Fruit fly (Drosophila melanogaster): ENCODE data around the gene CG33635.

Gene CG33635

dm6 chr2L:128977-129941 lies 29.2 kb downstream of the CG33635 start:
- TF ChIP-seq CG12605 (GFP tag; IDR thresholded peaks at IDR 0.05) (peak; percentile 80), gl (tag; optimal IDR thresholded peaks at IDR 0.05) (peak; percentile 63), CG32121 (GFP tag; IDR thresholded peaks at IDR 0.05) (peak; percentile 69), Ets98B (GFP tag; IDR thresholded peaks at IDR 0.05) (peak; percentile 57; the same call in 1 of the 2 replicates), CG10348 (GFP tag; IDR thresholded peaks at IDR 0.05) (no peak), CG4496 (GFP tag; IDR thresholded peaks at IDR 0.05) (peak; percentile 73), Snoo (tag; optimal IDR thresholded peaks at IDR 0.05) (peak; percentile 39), EcR (GFP tag; optimal IDR thresholded peaks at IDR 0.05) (peak; percentile 68), Pif1B (GFP tag; optimal IDR thresholded peaks at IDR 0.05) (peak; percentile 70), fd96Ca (GFP tag; IDR thresholded peaks at IDR 0.05) (peak; percentile 61; the same call in 1 of the 3 replicates), D1 (tag; optimal IDR thresholded peaks at IDR 0.05) (no peak), CG9948 (tag; optimal IDR thresholded peaks at IDR 0.05) (no peak), CG8159 (tag; optimal IDR thresholded peaks at IDR 0.05) (peak; percentile 12), Pif1A (GFP tag; optimal IDR thresholded peaks at IDR 0.05) (peak; percentile 54), CG13204 (GFP tag; optimal IDR thresholded peaks at IDR 0.05) (peak; percentile 83)

- TF ChIP-seq CG32121 (GFP tag; IDR thresholded peaks at IDR 0.05) (no peak), gl (tag; optimal IDR thresholded peaks at IDR 0.05) (peak; percentile 35), CG34367 (tag; optimal IDR thresholded peaks at IDR 0.05) (no peak), CG13204 (GFP tag; optimal IDR thresholded peaks at IDR 0.05) (peak; percentile 25), EcR (GFP tag; optimal IDR thresholded peaks at IDR 0.05) (peak; percentile 53), CG17806 (tag; optimal IDR thresholded peaks at IDR 0.05) (no peak), Pif1B (GFP tag; optimal IDR thresholded peaks at IDR 0.05) (peak; percentile 31), Pif1A (GFP tag; optimal IDR thresholded peaks at IDR 0.05) (peak; percentile 13), CG4496 (GFP tag; IDR thresholded peaks at IDR 0.05) (0 out of 3 replicates have a peak, but pooled peaks have one; percentile 24)
These were observed 30.2 kb downstream of the CG33635 start for dm6 chr2L:128296-128715.

dm6 chr2L:125364-126252 lies 32.9 kb downstream of the CG33635 start:
- TF ChIP-seq Pif1A (GFP tag; optimal IDR thresholded peaks at IDR 0.05), result no peak
- TF ChIP-seq Pif1B (GFP tag; optimal IDR thresholded peaks at IDR 0.05), result no peak
- no peak for TF ChIP-seq Snoo (tag; optimal IDR thresholded peaks at IDR 0.05)
- no peak for TF ChIP-seq CG12605 (GFP tag; IDR thresholded peaks at IDR 0.05)
- no peak for TF ChIP-seq rn (GFP tag; IDR thresholded peaks at IDR 0.05)
- no peak for TF ChIP-seq CG14655 (GFP tag; optimal IDR thresholded peaks at IDR 0.05)
- TF ChIP-seq CG9948 (tag; optimal IDR thresholded peaks at IDR 0.05), result no peak
- no peak for TF ChIP-seq fd96Ca (GFP tag; IDR thresholded peaks at IDR 0.05)
- no peak for TF ChIP-seq CG10348 (GFP tag; IDR thresholded peaks at IDR 0.05)
- no peak for TF ChIP-seq CG15710 (tag; optimal IDR thresholded peaks at IDR 0.05)

dm6 chr2L:123007-123327 lies 35.5 kb downstream of the CG33635 start:
- TF ChIP-seq Ets98B (GFP tag; IDR thresholded peaks at IDR 0.05) (no peak), CG12605 (GFP tag; IDR thresholded peaks at IDR 0.05) (no peak), EcR (GFP tag; optimal IDR thresholded peaks at IDR 0.05) (no peak), D1 (tag; optimal IDR thresholded peaks at IDR 0.05) (no peak), fd96Ca (GFP tag; IDR thresholded peaks at IDR 0.05) (no peak), CG17806 (tag; optimal IDR thresholded peaks at IDR 0.05) (no peak)

dm6 chr2L:122167-123006 lies 36.1 kb downstream of the CG33635 start:
- TF ChIP-seq Ets98B (GFP tag; IDR thresholded peaks at IDR 0.05) (no peak), Snoo (tag; optimal IDR thresholded peaks at IDR 0.05) (no peak), CG4496 (GFP tag; IDR thresholded peaks at IDR 0.05) (0 out of 3 replicates have a peak, but pooled peaks have one; percentile 7), D1 (tag; optimal IDR thresholded peaks at IDR 0.05) (peak; percentile 21), fd96Ca (GFP tag; IDR thresholded peaks at IDR 0.05) (no peak), rn (GFP tag; IDR thresholded peaks at IDR 0.05) (no peak), CG17806 (tag; optimal IDR thresholded peaks at IDR 0.05) (no peak)

dm6 chr2L:121456-121831 lies 37.0 kb downstream of the CG33635 start, which contains the start of gene CG4822:
TSS of gene CG4822 (minus strand) at chr2L:121754.
- TF ChIP-seq Ets98B (GFP tag; IDR thresholded peaks at IDR 0.05), result peak; percentile 83; the same call in 1 of the 2 replicates
- TF ChIP-seq CG4496 (GFP tag; IDR thresholded peaks at IDR 0.05), result peak; percentile 73; the same call in 2 of the 3 replicates
- no peak for TF ChIP-seq D1 (tag; optimal IDR thresholded peaks at IDR 0.05)
- peak; percentile 33 for TF ChIP-seq CG13204 (GFP tag; optimal IDR thresholded peaks at IDR 0.05)
- TF ChIP-seq CG8301 (tag; optimal IDR thresholded peaks at IDR 0.05), result no peak
- no peak for TF ChIP-seq rn (GFP tag; IDR thresholded peaks at IDR 0.05)
- TF ChIP-seq CG9948 (tag; optimal IDR thresholded peaks at IDR 0.05), result no peak
- no peak for TF ChIP-seq CG8159 (tag; optimal IDR thresholded peaks at IDR 0.05)
- TF ChIP-seq CG10348 (GFP tag; IDR thresholded peaks at IDR 0.05), result no peak
- TF ChIP-seq CG14655 (GFP tag; optimal IDR thresholded peaks at IDR 0.05), result no peak
- peak; percentile 87 for TF ChIP-seq EcR (GFP tag; optimal IDR thresholded peaks at IDR 0.05)
- TF ChIP-seq CG34367 (tag; optimal IDR thresholded peaks at IDR 0.05), result no peak
- TF ChIP-seq fd96Ca (GFP tag; IDR thresholded peaks at IDR 0.05), result peak; percentile 71; the same call in 1 of the 3 replicates
- peak; percentile 42; the same call in 1 of the 2 replicates for TF ChIP-seq CG32121 (GFP tag; IDR thresholded peaks at IDR 0.05)
- no peak for TF ChIP-seq CG15710 (tag; optimal IDR thresholded peaks at IDR 0.05)
- no peak for TF ChIP-seq Snoo (tag; optimal IDR thresholded peaks at IDR 0.05)
- peak; percentile 56 for TF ChIP-seq CG12605 (GFP tag; IDR thresholded peaks at IDR 0.05)
- no peak for TF ChIP-seq CG17806 (tag; optimal IDR thresholded peaks at IDR 0.05)
- TF ChIP-seq Pif1A (GFP tag; optimal IDR thresholded peaks at IDR 0.05), result no peak
- TF ChIP-seq Pif1B (GFP tag; optimal IDR thresholded peaks at IDR 0.05), result no peak
- TF ChIP-seq gl (tag; optimal IDR thresholded peaks at IDR 0.05), result no peak
